Worm (Caenorhabditis elegans) whole organism, L3 larva: ENCODE data around the gene F41B4.1.

Source experiments
- ama-1 ChIP-seq: fragments of 150-350 bp; optimal IDR thresholded peaks from 2 replicates; lab custom pipeline; 2018
- daf-12 ChIP-seq: fragments of 150-350 bp; optimal IDR thresholded peaks from 2 replicates; lab custom pipeline; 2014; ENCODE audit warnings: missing biosample characterization, missing genetic modification reagents, missing genetic modification characterization
- fos-1 ChIP-seq: fragments of 150-350 bp; optimal IDR thresholded peaks from 2 replicates; lab custom pipeline; 2014; ENCODE audit warnings: missing biosample characterization, missing genetic modification characterization
- nhr-25 ChIP-seq: sonication (generic microtip); optimal IDR thresholded peaks from 2 replicates; lab custom pipeline; 2017; ENCODE audit warnings: missing biosample characterization, missing genetic modification characterization
- nhr-28 ChIP-seq: fragments of 150-350 bp; optimal IDR thresholded peaks from 2 replicates; lab custom pipeline; 2014; ENCODE audit warnings: missing biosample characterization, missing genetic modification characterization
- nhr-77 ChIP-seq: fragments of 150-350 bp; optimal IDR thresholded peaks from 2 replicates; lab custom pipeline; 2014; ENCODE audit warnings: missing biosample characterization, missing genetic modification characterization
- pha-4 ChIP-seq: fragments of 150-350 bp; optimal IDR thresholded peaks from 2 replicates; lab custom pipeline; 2014; ENCODE audit warnings: missing biosample characterization, missing genetic modification reagents, missing genetic modification characterization
- sea-2 ChIP-seq: fragments of 150-350 bp; sonication (generic microtip); optimal IDR thresholded peaks from 4 replicates; lab custom pipeline; 2014; ENCODE audit warnings: missing biosample characterization, missing genetic modification reagents, missing genetic modification characterization
- snpc-4 ChIP-seq: fragments of 150-350 bp; optimal IDR thresholded peaks from 2 replicates; lab custom pipeline; 2014; ENCODE audit warnings: missing biosample characterization, missing genetic modification characterization
- ztf-11 ChIP-seq: fragments of 150-350 bp; optimal IDR thresholded peaks from 2 replicates; lab custom pipeline; 2014; ENCODE audit warnings: missing biosample characterization, missing genetic modification characterization

- no peak for TF ChIP-seq nhr-28
- no peak for TF ChIP-seq sea-2 (GFP tag; lab: Kevin White, UChicago)
- no peak for TF ChIP-seq snpc-4 (tag; lab: Kevin White, UChicago)
- TF ChIP-seq pha-4 (tag; lab: Kevin White, UChicago), result no peak
- TF ChIP-seq ama-1 (lab: Kevin White, UChicago), result no peak
- no peak for TF ChIP-seq daf-12 (tag; lab: Kevin White, UChicago)
- TF ChIP-seq nhr-77 (tag; lab: Kevin White, UChicago), result no peak
- TF ChIP-seq nhr-25 (tag; lab: Kevin White, UChicago), result no peak
- TF ChIP-seq fos-1 (tag; lab: Kevin White, UChicago), result no peak
- no peak for TF ChIP-seq ztf-11
These were observed 31.1 kb upstream of the F41B4.1 start for ce11 chrX:6856793-6857192.
